Fruit fly (Drosophila melanogaster): Measurements from ENCODE around the gene CHMP2B.

Gene CHMP2B

DNA sequence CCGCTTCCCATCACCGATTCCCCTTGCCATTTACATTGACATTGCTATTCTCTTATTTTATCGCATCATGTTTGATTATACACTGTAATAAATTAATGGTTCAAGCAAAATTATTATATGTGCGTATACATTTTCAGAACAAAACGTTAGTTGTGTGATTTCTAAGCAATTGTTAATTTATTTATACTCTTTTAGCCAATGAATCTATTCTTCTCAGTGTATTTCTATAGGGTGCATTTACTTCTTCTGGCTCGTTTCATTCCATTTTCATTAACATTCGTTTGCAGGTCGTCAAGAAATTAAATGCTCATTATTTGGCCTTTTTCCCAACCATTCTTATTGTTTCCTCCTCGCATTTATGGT, 48.1 kb downstream of the CHMP2B start (continued):
- TF ChIP-seq gro (GFP tag; optimal IDR thresholded peaks at IDR 0.05), result no peak
- peak; percentile 61 for TF ChIP-seq CG15269 (tag; optimal IDR thresholded peaks at IDR 0.05)
- TF ChIP-seq row (GFP tag; IDR thresholded peaks at IDR 0.05), result peak; percentile 63
- no peak for TF ChIP-seq her (GFP tag; optimal IDR thresholded peaks at IDR 0.05)
- TF ChIP-seq bsh (GFP tag; optimal IDR thresholded peaks at IDR 0.05), result peak in 1 of 2 experiments; percentile 87
- no peak for TF ChIP-seq Dbx (GFP tag; IDR thresholded peaks at IDR 0.05)
- no peak for TF ChIP-seq Stat92E (GFP tag; optimal IDR thresholded peaks at IDR 0.05)
- peak; percentile 11 for TF ChIP-seq CG12219 (GFP tag; optimal IDR thresholded peaks at IDR 0.05)
- TF ChIP-seq Poxn (GFP tag; IDR thresholded peaks at IDR 0.05), result no peak
- no peak for TF ChIP-seq caup (GFP tag; optimal IDR thresholded peaks at IDR 0.05; ENCODE audit: severe bottlenecking)
- TF ChIP-seq NFAT (GFP tag; IDR thresholded peaks at IDR 0.05), result no peak
- no peak for TF ChIP-seq Bgb (GFP tag; IDR thresholded peaks at IDR 0.05; ENCODE audit: partially characterized antibody)
- TF ChIP-seq vvl (GFP tag; IDR thresholded peaks at IDR 0.05), result peak; percentile 79
- no peak for TF ChIP-seq pfk (GFP tag; optimal IDR thresholded peaks at IDR 0.05)
- no peak for TF ChIP-seq kah (GFP tag; optimal IDR thresholded peaks at IDR 0.05)
- peak; percentile 62 for TF ChIP-seq bab2 (GFP tag; optimal IDR thresholded peaks at IDR 0.05)
- TF ChIP-seq tgo (GFP tag; IDR thresholded peaks at IDR 0.05), result peak; percentile 67
- TF ChIP-seq Hand (GFP tag; optimal IDR thresholded peaks at IDR 0.05), result no peak
- TF ChIP-seq unpg (GFP tag; optimal IDR thresholded peaks at IDR 0.05), result peak; percentile 73
- no peak for TF ChIP-seq CG6854 (GFP tag; optimal IDR thresholded peaks at IDR 0.05)
- TF ChIP-seq CG15514 (GFP tag; optimal IDR thresholded peaks at IDR 0.05), result no peak
- no peak for TF ChIP-seq CG10565 (GFP tag; optimal IDR thresholded peaks at IDR 0.05)
- no peak for TF ChIP-seq CG31365 (tag; optimal IDR thresholded peaks at IDR 0.05)
- no peak for TF ChIP-seq pb (GFP tag; optimal IDR thresholded peaks at IDR 0.05)
- TF ChIP-seq Oaz (GFP tag; IDR thresholded peaks at IDR 0.05), result no peak
- TF ChIP-seq Asciz (GFP tag; optimal IDR thresholded peaks at IDR 0.05), result peak; percentile 64
- peak; percentile 27 for TF ChIP-seq CG17568 (GFP tag; optimal IDR thresholded peaks at IDR 0.05)
- peak; percentile 69 for TF ChIP-seq CG4424 (GFP tag; optimal IDR thresholded peaks at IDR 0.05)
- TF ChIP-seq CG7963 (GFP tag; IDR thresholded peaks at IDR 0.05; ENCODE audit: partially characterized antibody), result no peak
- peak; percentile 46 for TF ChIP-seq CG14710 (tag; optimal IDR thresholded peaks at IDR 0.05)
- peak; percentile 73; the same call in 1 of the 2 replicates for TF ChIP-seq ranshi (GFP tag; IDR thresholded peaks at IDR 0.05)
- TF ChIP-seq CG13424 (tag; optimal IDR thresholded peaks at IDR 0.05), result peak; percentile 58
- no peak for TF ChIP-seq CG8359 (GFP tag; optimal IDR thresholded peaks at IDR 0.05; ENCODE audit: borderline replicate concordance)
- TF ChIP-seq CG4707 (GFP tag; optimal IDR thresholded peaks at IDR 0.05), result no peak
- peak; percentile 73 for TF ChIP-seq HLH3B (GFP tag; IDR thresholded peaks at IDR 0.05)
- TF ChIP-seq ftz-f1 (GFP tag; optimal IDR thresholded peaks at IDR 0.05), result no peak
- TF ChIP-seq CkIIα-i1 (GFP tag; IDR thresholded peaks at IDR 0.05), result no peak
- TF ChIP-seq CG11085 (GFP tag; IDR thresholded peaks at IDR 0.05), result peak; percentile 19; the same call in 1 of the 2 replicates
- peak; percentile 63 for TF ChIP-seq NfI (GFP tag; optimal IDR thresholded peaks at IDR 0.05)
- TF ChIP-seq al (GFP tag; IDR thresholded peaks at IDR 0.05), result no peak
- TF ChIP-seq CG14667 (GFP tag; IDR thresholded peaks at IDR 0.05), result peak; percentile 62; the same call in 1 of the 2 replicates
- no peak for TF ChIP-seq CG9437 (GFP tag; optimal IDR thresholded peaks at IDR 0.05)
- TF ChIP-seq CG31441 (GFP tag; IDR thresholded peaks at IDR 0.05), result no peak
- TF ChIP-seq CG3726 (GFP tag; IDR thresholded peaks at IDR 0.05), result peak; percentile 74; the same call in 2 of the 3 replicates
- TF ChIP-seq Antp (GFP tag; optimal IDR thresholded peaks at IDR 0.05), result no peak
- TF ChIP-seq Lim3 (GFP tag; IDR thresholded peaks at IDR 0.05), result no peak
- TF ChIP-seq CG7987 (GFP tag; optimal IDR thresholded peaks at IDR 0.05), result no peak
- peak; percentile 24; the same call in 1 of the 2 replicates for TF ChIP-seq CG9932 (GFP tag; IDR thresholded peaks at IDR 0.05)
- TF ChIP-seq Sox100B (GFP tag; optimal IDR thresholded peaks at IDR 0.05), result peak; percentile 6
- no peak for TF ChIP-seq repo (GFP tag; optimal IDR thresholded peaks at IDR 0.05)

All from whole organism, embryonic.